Fruit fly (Drosophila melanogaster): Measurements from ENCODE around the gene CG7115.

Gene CG7115

dm6 chr2L:7811249-7812002 lies 9.5 kb upstream of the CG7115 start, which contains the start of gene LanB1 (continued):
- no peak for TF ChIP-seq CG18262 (tag; optimal IDR thresholded peaks at IDR 0.05)
- TF ChIP-seq lola (GFP tag; optimal IDR thresholded peaks at IDR 0.05), result no peak
- no peak for TF ChIP-seq CG10209 (GFP tag; optimal IDR thresholded peaks at IDR 0.05)
- TF ChIP-seq pb (GFP tag; optimal IDR thresholded peaks at IDR 0.05), result no peak
- TF ChIP-seq CTCF (GFP tag; optimal IDR thresholded peaks at IDR 0.05), result no peak
- TF ChIP-seq Awh (GFP tag; IDR thresholded peaks at IDR 0.05), result peak; percentile 36; the same call in 1 of the 2 replicates
- TF ChIP-seq ttk (GFP tag; IDR thresholded peaks at IDR 0.05), result no peak
- TF ChIP-seq CkIIα-i1 (GFP tag; IDR thresholded peaks at IDR 0.05), result no peak
- TF ChIP-seq Rfx (GFP tag; IDR thresholded peaks at IDR 0.05), result peak; percentile 32; the same call in 1 of the 2 replicates
- peak; percentile 19 for TF ChIP-seq Dad (GFP tag; optimal IDR thresholded peaks at IDR 0.05)
- TF ChIP-seq MTF-1 (GFP tag; optimal IDR thresholded peaks at IDR 0.05; ENCODE audit: borderline replicate concordance), result peak; percentile 45
- no peak for TF ChIP-seq CG4282 (GFP tag; optimal IDR thresholded peaks at IDR 0.05)
- peak; percentile 94 for TF ChIP-seq CG11560 (tag; IDR thresholded peaks at IDR 0.05)
- TF ChIP-seq CG12155 (GFP tag; optimal IDR thresholded peaks at IDR 0.05), result no peak
- no peak for TF ChIP-seq CG8478 (optimal IDR thresholded peaks at IDR 0.05)
- no peak for TF ChIP-seq ase (GFP tag; IDR thresholded peaks at IDR 0.05)
- no peak for TF ChIP-seq Xbp1 (GFP tag; optimal IDR thresholded peaks at IDR 0.05)
- no peak for TF ChIP-seq CG15011 (GFP tag; optimal IDR thresholded peaks at IDR 0.05)
- no peak for TF ChIP-seq toy (GFP tag; IDR thresholded peaks at IDR 0.05)
- TF ChIP-seq caup (GFP tag; optimal IDR thresholded peaks at IDR 0.05; ENCODE audit: severe bottlenecking), result peak; percentile 13
- TF ChIP-seq CG9215 (GFP tag; IDR thresholded peaks at IDR 0.05), result no peak
- no peak for TF ChIP-seq peb (GFP tag; IDR thresholded peaks at IDR 0.05)
- TF ChIP-seq Abd-B (GFP tag; optimal IDR thresholded peaks at IDR 0.05), result no peak
- no peak for TF ChIP-seq Pdp1 (GFP tag; optimal IDR thresholded peaks at IDR 0.05)
- TF ChIP-seq chn (GFP tag; optimal IDR thresholded peaks at IDR 0.05), result no peak
- TF ChIP-seq tup (GFP tag; optimal IDR thresholded peaks at IDR 0.05), result no peak
- TF ChIP-seq HLH54F (GFP tag; optimal IDR thresholded peaks at IDR 0.05), result no peak
- TF ChIP-seq CG7357 (GFP tag; IDR thresholded peaks at IDR 0.05), result no peak
- no peak; the same call in 1 of the 2 replicates for TF ChIP-seq ranshi (GFP tag; IDR thresholded peaks at IDR 0.05)
- TF ChIP-seq Blimp-1 (GFP tag; optimal IDR thresholded peaks at IDR 0.05), result no peak
- no peak for TF ChIP-seq Hand (GFP tag; optimal IDR thresholded peaks at IDR 0.05)
- no peak for TF ChIP-seq CG18619 (GFP tag; optimal IDR thresholded peaks at IDR 0.05)
- no peak for TF ChIP-seq cato (GFP tag; optimal IDR thresholded peaks at IDR 0.05; ENCODE audit: borderline replicate concordance)
- TF ChIP-seq zf30C (GFP tag; optimal IDR thresholded peaks at IDR 0.05), result no peak
- no peak for TF ChIP-seq tap (tag; optimal IDR thresholded peaks at IDR 0.05)
- TF ChIP-seq trh (GFP tag; optimal IDR thresholded peaks at IDR 0.05), result no peak
- no peak for TF ChIP-seq CG2875 (GFP tag; optimal IDR thresholded peaks at IDR 0.05)
- no peak for TF ChIP-seq dmrt11E (tag; optimal IDR thresholded peaks at IDR 0.05)
- TF ChIP-seq gfzf (GFP tag; optimal IDR thresholded peaks at IDR 0.05), result no peak
- TF ChIP-seq CG15073 (GFP tag; optimal IDR thresholded peaks at IDR 0.05), result no peak
- TF ChIP-seq maf-S (GFP tag; optimal IDR thresholded peaks at IDR 0.05), result no peak
- no peak for TF ChIP-seq Eip74EF (GFP tag; optimal IDR thresholded peaks at IDR 0.05)
- peak; percentile 52 for TF ChIP-seq oc (tag; optimal IDR thresholded peaks at IDR 0.05)
- TF ChIP-seq Bdp1 (GFP tag; optimal IDR thresholded peaks at IDR 0.05), result no peak
- TF ChIP-seq Scr (GFP tag; IDR thresholded peaks at IDR 0.05; ENCODE audit: partially characterized antibody), result peak; percentile 32; the same call in 1 of the 2 replicates
- no peak for TF ChIP-seq Spps (tag; optimal IDR thresholded peaks at IDR 0.05)
- TF ChIP-seq Hey (tag; optimal IDR thresholded peaks at IDR 0.05), result no peak
- TF ChIP-seq CG7987 (GFP tag; optimal IDR thresholded peaks at IDR 0.05), result peak; percentile 36
- TF ChIP-seq CG11247 (GFP tag; IDR thresholded peaks at IDR 0.05), result no peak
- TF ChIP-seq H15 (GFP tag; IDR thresholded peaks at IDR 0.05), result no peak
